Fruit fly (Drosophila melanogaster): ENCODE data around the gene CG15202.

The CG15202 gene

DNA sequence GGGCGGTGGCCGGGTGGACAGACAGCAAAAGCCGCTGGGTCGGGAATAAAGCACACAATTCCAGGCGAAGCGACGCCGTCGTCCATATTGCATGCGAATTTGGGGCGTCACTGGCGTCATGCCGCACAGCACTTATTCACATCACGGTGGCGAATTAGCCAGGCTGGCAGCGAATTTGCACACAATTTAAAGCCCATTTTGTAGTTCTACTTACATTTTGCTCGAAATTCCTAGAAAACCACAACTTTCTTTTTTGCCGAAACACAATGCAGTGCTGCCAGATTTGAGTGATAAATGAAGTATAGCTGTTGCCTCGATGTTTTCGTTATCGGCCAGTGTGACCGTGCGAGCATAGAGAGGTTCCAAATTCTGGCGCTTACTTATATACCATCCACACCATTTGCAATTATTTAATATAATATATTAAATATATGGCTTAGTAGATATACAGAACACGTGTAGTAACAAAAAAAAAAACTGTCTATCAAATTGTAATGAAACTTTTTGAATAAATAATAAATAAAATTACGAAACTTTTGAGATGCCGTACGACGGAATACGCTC is 6.0 kb downstream of the CG15202 start, which contains the start of gene Ran (continued):
- no peak for TF ChIP-seq shn (GFP tag; optimal IDR thresholded peaks at IDR 0.05)
- TF ChIP-seq CG9215 (GFP tag; IDR thresholded peaks at IDR 0.05), result 0 out of 2 replicates have a peak, but pooled peaks have one; percentile 23
- TF ChIP-seq sima (GFP tag; optimal IDR thresholded peaks at IDR 0.05), result no peak
- 0 out of 3 replicates have a peak, but pooled peaks have one; percentile 32 for TF ChIP-seq HLH4C (GFP tag; IDR thresholded peaks at IDR 0.05; ENCODE audit: partially characterized antibody)
- TF ChIP-seq CG2120 (GFP tag; optimal IDR thresholded peaks at IDR 0.05), result peak; percentile 1
- peak; percentile 36 for TF ChIP-seq CG9817 (tag; optimal IDR thresholded peaks at IDR 0.05)
- TF ChIP-seq Jarid2 (GFP tag; optimal IDR thresholded peaks at IDR 0.05), result no peak
- TF ChIP-seq nom (GFP tag; optimal IDR thresholded peaks at IDR 0.05), result no peak
- TF ChIP-seq CG14860 (GFP tag; IDR thresholded peaks at IDR 0.05; ENCODE audit: partially characterized antibody), result no peak
- peak; percentile 60 for TF ChIP-seq pzg (GFP tag; optimal IDR thresholded peaks at IDR 0.05)
- no peak for TF ChIP-seq mirr (GFP tag; optimal IDR thresholded peaks at IDR 0.05)
- peak; percentile 35 for TF ChIP-seq MBD-R2 (GFP tag; IDR thresholded peaks at IDR 0.05)
- TF ChIP-seq CG42726 (GFP tag; IDR thresholded peaks at IDR 0.05; ENCODE audit: partially characterized antibody), result peak; percentile 53; the same call in 1 of the 2 replicates
- peak; percentile 47 for TF ChIP-seq CG3847 (GFP tag; IDR thresholded peaks at IDR 0.05)
- TF ChIP-seq lab (GFP tag; optimal IDR thresholded peaks at IDR 0.05), result peak; percentile 15
- peak; percentile 21 for TF ChIP-seq CG12659 (GFP tag; optimal IDR thresholded peaks at IDR 0.05)
- TF ChIP-seq CG7357 (GFP tag; IDR thresholded peaks at IDR 0.05), result peak; percentile 95
- TF ChIP-seq Rfx (GFP tag; IDR thresholded peaks at IDR 0.05), result peak; percentile 57
- TF ChIP-seq E2f2 (GFP tag; IDR thresholded peaks at IDR 0.05), result peak; percentile 23; the same call in 1 of the 2 replicates
- peak; percentile 44 for TF ChIP-seq sens (GFP tag)
- TF ChIP-seq gem (tag; optimal IDR thresholded peaks at IDR 0.05), result peak; percentile 18
- no peak for TF ChIP-seq CG17568 (GFP tag; optimal IDR thresholded peaks at IDR 0.05)
- TF ChIP-seq pho (GFP tag; optimal IDR thresholded peaks at IDR 0.05), result no peak
- no peak for TF ChIP-seq Chrac-16 (GFP tag; optimal IDR thresholded peaks at IDR 0.05)
- TF ChIP-seq Nf-YB (GFP tag; optimal IDR thresholded peaks at IDR 0.05), result no peak
- TF ChIP-seq CG9932 (GFP tag; IDR thresholded peaks at IDR 0.05), result peak; percentile 66
- TF ChIP-seq CG11504 (tag; optimal IDR thresholded peaks at IDR 0.05), result no peak
- TF ChIP-seq Abd-B (GFP tag; optimal IDR thresholded peaks at IDR 0.05), result peak; percentile 23
- no peak for TF ChIP-seq Dll (GFP tag; IDR thresholded peaks at IDR 0.05; ENCODE audit: partially characterized antibody)
- no peak for TF ChIP-seq sisA (GFP tag; IDR thresholded peaks at IDR 0.05)
- no peak for TF ChIP-seq slp2 (GFP tag; optimal IDR thresholded peaks at IDR 0.05)
- no peak for TF ChIP-seq klu (GFP tag; IDR thresholded peaks at IDR 0.05)
- TF ChIP-seq CG32532 (GFP tag; IDR thresholded peaks at IDR 0.05), result peak; percentile 46
- no peak for TF ChIP-seq zf30C (GFP tag; optimal IDR thresholded peaks at IDR 0.05)
- peak; percentile 68 for TF ChIP-seq CG17802 (tag; optimal IDR thresholded peaks at IDR 0.05)
- TF ChIP-seq phol (tag; optimal IDR thresholded peaks at IDR 0.05), result peak; percentile 9
- TF ChIP-seq Max (GFP tag; optimal IDR thresholded peaks at IDR 0.05), result no peak
- no peak for TF ChIP-seq CG8089 (GFP tag; optimal IDR thresholded peaks at IDR 0.05)
- TF ChIP-seq lmd (GFP tag; IDR thresholded peaks at IDR 0.05), result peak; percentile 21; the same call in 1 of the 2 replicates
- TF ChIP-seq CG31388 (GFP tag; optimal IDR thresholded peaks at IDR 0.05), result no peak
- no peak for TF ChIP-seq dmrt11E (tag; optimal IDR thresholded peaks at IDR 0.05)
- peak; percentile 49 for TF ChIP-seq slbo (GFP tag; IDR thresholded peaks at IDR 0.05)
- no peak for TF ChIP-seq CG10274 (GFP tag; optimal IDR thresholded peaks at IDR 0.05)
- no peak for TF ChIP-seq kni (GFP tag; optimal IDR thresholded peaks at IDR 0.05)
- TF ChIP-seq chn (GFP tag; optimal IDR thresholded peaks at IDR 0.05), result no peak
- peak; percentile 26 for TF ChIP-seq nmo (GFP tag; optimal IDR thresholded peaks at IDR 0.05)
- TF ChIP-seq Pdp1 (GFP tag; optimal IDR thresholded peaks at IDR 0.05), result no peak
- TF ChIP-seq CG15479 (GFP tag; optimal IDR thresholded peaks at IDR 0.05), result no peak
- peak; percentile 65 for TF ChIP-seq Dref (GFP tag; IDR thresholded peaks at IDR 0.05)

All from whole organism, embryonic.